Worm (Caenorhabditis elegans) whole organism, dauer: ENCODE data around the gene col-118.

Source experiments
- unc-62 ChIP-seq: sonication (generic microtip); optimal IDR thresholded peaks from 2 replicates; lab custom pipeline; 2017; ENCODE audit warnings: missing biosample characterization, missing genetic modification reagents, missing genetic modification characterization

Gene col-118

DNA sequence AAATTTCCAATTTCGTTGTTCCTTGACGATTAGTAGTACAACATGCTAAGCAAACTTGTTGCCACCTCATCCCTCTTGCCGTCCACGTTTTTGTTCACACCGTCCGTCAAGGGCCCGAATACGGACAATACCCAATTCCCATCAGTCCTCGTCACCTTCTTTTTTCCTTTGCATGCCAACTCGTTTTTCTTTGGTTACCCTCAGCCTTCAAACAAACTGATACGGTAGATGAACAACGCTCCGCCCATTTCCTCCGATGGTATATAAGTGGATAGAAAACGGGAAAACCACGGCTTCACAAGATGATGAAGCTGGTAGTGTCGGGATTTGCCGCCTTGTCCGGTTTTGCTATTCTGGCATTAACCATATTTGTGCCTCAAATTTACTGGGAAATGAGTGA is at the start of gene col-118:
Gene col-118 (plus strand): TSS at position 301 of the 400 bp plus-strand sequence.
- TF ChIP-seq unc-62: no peak

ce11 chrIV:8798255-8798654 is 49.8 kb upstream of the col-118 start, which contains the start of gene clec-182:
Gene clec-182 (minus strand): TSS chrIV:8798355.
- TF ChIP-seq unc-62: no peak

DNA sequence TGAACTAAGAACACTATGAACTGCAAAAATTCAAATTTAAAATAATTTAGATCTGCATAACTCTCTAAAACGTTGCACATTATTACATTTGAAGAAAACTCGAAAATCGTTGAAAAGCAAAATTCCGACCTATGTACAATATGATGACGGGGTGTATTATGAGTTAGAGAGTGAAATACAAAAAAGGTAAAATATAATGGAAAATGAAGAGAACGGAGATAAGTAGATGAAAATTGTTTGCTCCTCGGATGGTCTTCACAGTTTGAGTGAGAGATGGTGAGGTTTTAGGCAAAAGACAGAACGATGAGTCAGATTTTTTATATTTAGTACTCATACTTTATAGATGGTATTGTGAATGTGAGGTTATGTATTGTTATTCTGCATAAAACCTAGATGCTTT is 40.7 kb upstream of the col-118 start:
- TF ChIP-seq unc-62: no peak

- TF ChIP-seq unc-62: no peak
These were observed 34.4 kb upstream of the col-118 start, which contains the start of gene exc-5 for ce11 chrIV:8813614-8814013. Gene exc-5 (minus strand): TSS chrIV:8813670.

ce11 chrIV:8815162-8815561 is 32.9 kb upstream of the col-118 start:
- TF ChIP-seq unc-62: no peak

ce11 chrIV:8816029-8816428 is 32.0 kb upstream of the col-118 start, which contains the start of gene grsp-2:
Gene grsp-2 (plus strand): TSS chrIV:8816329.
- no peak for TF ChIP-seq unc-62

DNA sequence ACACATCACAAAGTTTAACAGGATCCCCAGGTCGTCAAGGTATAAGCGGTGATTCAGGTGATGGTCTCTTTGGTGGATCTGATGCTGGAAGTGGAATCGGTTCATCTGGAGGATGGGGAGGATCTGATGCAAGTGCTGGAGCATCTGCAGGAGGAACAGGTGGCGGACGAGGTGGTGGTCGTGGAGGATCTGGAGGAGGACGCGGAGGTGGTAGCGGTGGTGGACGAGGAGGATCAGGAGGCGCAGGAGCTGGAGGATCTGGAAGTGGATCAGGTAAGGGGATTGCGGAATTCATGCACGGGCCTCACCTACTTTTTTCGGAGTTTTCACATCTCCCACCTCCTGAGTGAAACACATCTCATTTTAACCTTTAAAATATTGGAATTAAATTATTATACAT is 31.4 kb upstream of the col-118 start:
- TF ChIP-seq unc-62: no peak

DNA sequence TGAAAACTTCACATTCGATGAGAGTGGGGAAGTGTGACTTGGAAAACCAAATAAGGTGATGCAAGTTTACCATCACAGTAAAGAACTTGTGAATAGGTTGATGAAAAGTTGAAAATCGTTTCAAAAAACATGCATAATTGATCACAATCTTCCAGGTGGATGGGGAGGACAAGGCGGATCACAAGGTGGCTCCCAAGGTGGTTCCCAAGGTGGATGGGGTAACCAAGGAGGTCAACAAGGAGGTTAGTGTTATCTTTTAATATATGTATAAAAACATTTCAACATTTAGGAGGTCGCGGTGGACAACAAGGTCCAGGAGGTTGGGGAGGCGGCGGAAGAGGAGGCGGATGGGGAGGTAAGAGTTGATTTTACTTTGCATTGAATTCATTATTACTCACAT is 30.4 kb upstream of the col-118 start, which contains the start of gene T28C6.10:
Gene T28C6.10 (plus strand): TSS at position 301 of the 400 bp plus-strand sequence.
- no peak for TF ChIP-seq unc-62

DNA sequence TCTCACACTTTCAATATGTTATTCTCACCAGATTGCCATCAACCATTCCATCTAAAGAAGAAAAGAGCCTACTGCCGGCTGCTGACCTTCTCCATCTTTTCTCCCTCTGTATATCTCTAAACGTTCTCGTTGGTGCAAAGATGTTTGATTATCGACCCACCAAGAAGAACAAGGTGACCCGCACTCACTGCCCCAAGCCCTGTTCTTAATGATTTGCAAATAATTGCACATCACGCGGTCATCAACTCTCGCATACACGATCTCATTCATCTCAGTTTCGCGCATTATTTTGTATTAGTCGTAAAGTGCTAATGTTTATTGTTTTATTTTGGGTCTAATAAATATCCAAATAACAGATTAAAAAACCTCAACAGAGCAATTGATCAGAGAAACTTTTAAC is 28.5 kb upstream of the col-118 start:
- no peak for TF ChIP-seq unc-62

ce11 chrIV:8820041-8820440 is 28.0 kb upstream of the col-118 start, which contains the start of gene T28C6.3:
Gene T28C6.3 (plus strand): TSS chrIV:8820341.
- TF ChIP-seq unc-62: no peak

- TF ChIP-seq unc-62: no peak
These were observed 26.9 kb upstream of the col-118 start, which contains the start of gene T28C6.5 for ce11 chrIV:8821147-8821546. Gene T28C6.5 (plus strand): TSS chrIV:8821447.

DNA sequence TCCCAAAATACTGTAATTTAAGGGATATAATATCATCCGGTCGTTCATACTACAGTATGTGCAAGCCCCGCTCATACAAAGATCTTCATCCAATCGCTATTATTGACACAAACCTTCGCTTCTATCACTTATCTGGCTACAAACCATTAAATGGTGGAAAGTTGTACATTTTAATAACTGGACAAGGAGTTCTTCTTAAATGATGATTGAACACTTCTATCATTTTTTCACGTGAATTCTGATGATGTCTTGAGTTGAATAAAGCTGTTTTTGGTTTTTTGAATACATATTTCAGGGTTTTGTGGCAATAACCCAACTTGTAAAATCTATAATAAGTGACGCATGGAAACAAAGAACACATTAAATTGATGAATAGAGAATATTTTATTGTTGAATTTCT is 25.4 kb upstream of the col-118 start:
- TF ChIP-seq unc-62: no peak

DNA sequence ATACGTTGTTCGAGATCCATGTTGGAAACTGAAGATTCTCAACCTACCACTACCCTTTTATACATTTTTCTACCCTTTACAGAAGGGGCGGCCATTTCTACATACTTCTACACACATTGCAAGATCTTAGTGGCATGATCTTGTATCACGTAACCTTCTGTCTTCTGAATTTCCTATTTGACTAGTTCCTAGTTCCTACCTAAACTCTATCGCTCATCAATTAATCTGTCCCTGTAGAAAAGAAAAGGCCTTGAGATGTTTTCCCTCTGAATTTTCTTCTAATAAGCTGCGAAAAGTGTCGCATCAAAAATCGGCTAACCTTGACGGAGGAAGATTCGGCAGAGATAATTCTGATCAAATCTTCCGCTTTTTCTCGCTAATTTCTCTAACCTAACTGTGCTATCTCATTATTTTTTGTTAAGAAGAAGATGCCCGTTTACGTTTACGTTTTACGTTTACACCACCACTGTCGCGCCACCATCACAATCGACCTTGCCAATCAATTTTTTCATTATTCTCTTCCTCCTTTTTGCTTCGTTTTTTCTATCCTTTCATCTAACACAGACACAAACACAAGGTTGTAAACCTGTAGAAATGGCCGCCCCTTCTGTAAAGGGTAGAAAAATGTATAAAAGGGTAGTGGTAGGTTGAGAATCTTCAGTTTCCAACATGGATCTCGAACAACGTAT is 23.7 kb upstream of the col-118 start, which contains the start of the genes col-117 and col-3:
Gene col-117 (minus strand): TSS at position 51 of the 689 bp plus-strand sequence.
Gene col-3 (plus strand): TSS at position 639 of the 689 bp plus-strand sequence.
- TF ChIP-seq unc-62: no peak

ce11 chrIV:8825997-8826605 is 21.9 kb upstream of the col-118 start:
- no peak for TF ChIP-seq unc-62

DNA sequence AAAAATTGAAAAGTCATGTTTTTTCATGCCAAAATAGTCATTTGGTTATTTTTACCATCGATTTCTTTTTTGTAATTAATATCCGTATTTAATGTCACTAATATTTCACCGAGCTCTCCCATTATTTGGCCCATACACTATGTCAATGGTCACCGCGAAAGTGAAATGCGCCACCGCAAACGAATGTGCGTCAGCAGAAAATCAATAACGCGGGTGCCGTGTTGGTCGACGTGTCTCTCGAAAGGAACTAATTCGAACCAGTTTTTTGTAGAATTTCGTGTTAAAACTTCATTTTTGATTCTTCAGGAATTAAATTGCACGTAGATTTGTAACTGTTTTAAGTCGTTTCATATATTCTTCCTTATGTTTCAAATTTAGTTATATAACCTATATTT is 21.4 kb upstream of the col-118 start:
- TF ChIP-seq unc-62: no peak

DNA sequence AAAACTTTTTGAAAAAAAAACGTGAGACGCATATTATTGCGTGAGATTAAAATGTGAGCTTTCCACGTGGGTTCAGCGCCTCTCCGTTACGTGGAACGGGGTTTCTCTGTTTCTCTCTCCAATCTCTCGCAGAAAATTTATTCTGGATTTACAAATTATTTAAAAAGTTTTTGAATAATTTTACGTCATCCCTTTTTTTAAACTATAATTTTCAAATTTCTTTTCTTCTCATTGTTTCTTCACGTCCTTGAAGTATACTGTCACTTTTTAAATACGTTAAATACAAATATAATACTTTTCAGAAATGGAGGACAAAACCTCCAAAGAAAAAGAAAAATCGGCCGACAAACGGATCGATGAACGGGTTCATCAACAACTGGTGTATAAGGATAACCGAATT is 20.5 kb upstream of the col-118 start, which contains the start of gene T28C6.7:
Gene T28C6.7 (plus strand): TSS at position 301 of the 400 bp plus-strand sequence.
- no peak for TF ChIP-seq unc-62

DNA sequence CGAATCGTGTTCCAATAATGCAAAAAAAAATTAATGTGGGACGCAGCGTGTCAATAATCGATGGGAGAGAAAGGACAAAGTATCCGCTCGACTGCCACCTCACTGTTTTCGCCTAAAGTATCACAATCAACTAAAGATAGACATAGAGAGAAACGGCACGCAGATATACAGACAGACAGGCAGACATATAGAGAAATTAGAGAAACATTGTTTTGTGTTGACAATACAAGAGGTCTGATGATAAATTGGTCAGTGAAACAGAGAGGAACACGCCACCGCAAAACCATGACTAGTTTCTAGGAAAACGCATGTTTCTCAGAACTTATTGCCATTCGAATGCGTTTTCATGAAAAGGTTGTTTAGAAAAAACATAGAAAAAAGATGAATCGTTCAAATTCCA is 17.4 kb upstream of the col-118 start, which contains the start of gene T28C6.8:
Gene T28C6.8 (minus strand): TSS at position 137 of the 400 bp plus-strand sequence.
- no peak for TF ChIP-seq unc-62
